Fruit fly (Drosophila melanogaster) S2 (cell line): ENCODE data around the gene Ekar.

Experiments used
- CG8478 ChIP-seq: fragments of >200 bp; optimal IDR thresholded peaks from 2 replicates; lab custom pipeline; 2018
- CTCF ChIP-seq, 2 experiments: fragments of >200 bp; optimal IDR thresholded peaks; 2 replicates each; lab custom pipeline; 2018

DNA sequence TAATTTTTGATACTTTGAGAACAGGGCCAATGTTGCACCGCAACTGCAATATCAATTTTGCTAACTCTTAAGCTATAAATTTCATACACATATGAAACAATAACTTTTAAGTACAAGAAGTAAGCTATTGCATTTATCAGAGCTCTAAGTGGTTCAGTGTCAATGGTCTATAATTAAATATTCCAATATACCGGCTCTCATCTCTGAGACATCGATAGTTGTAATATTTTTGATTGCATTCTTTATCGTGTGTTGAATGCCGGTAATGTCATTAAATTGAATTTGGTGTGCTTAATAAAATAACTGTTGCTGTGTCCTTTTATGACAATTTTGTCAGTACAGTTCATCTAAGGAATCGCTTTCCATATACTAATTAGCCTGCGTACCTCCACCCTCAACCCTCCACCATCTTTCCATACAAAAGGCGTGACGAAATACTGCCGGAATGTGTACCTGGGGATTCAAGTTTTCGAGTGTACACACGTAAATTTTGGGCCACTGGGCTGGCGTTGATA, 24.6 kb upstream of the Ekar start, which contains the start of gene CG11360:
- TF ChIP-seq CG8478, result no peak
- TF ChIP-seq CTCF (optimal IDR thresholded peaks at IDR 0.05; lab: Kevin White, UChicago), result no peak
